Worm (Caenorhabditis elegans) whole organism, midembryonic: ENCODE data around the gene R08E3.3.

ENCODE experiments used
- T22C8.4 ChIP-seq: fragments of 200-800 bp; sonication (Bioruptor generic); IDR thresholded peaks from 2 replicates; pipeline ENCODE4 v1.3.6; 2022; ENCODE audit warnings: missing genetic modification characterization, missing compliant biosample characterization
- cog-1 ChIP-seq: sonication (generic microtip); optimal IDR thresholded peaks from 2 replicates; lab custom pipeline; 2016; ENCODE audit warnings: missing genetic modification characterization, missing compliant biosample characterization
- flt-1 ChIP-seq: fragments of 200-800 bp; sonication (Bioruptor generic); IDR thresholded peaks from 2 replicates; pipeline ENCODE4 v1.3.6; 2022; ENCODE audit warnings: missing genetic modification characterization, missing compliant biosample characterization
- klf-2 ChIP-seq: fragments of 200-800 bp; sonication (Bioruptor generic); conservative IDR thresholded peaks from 2 replicates; pipeline ENCODE4 v1.3.6; 2022; ENCODE audit warnings: missing genetic modification reagents, missing genetic modification characterization, missing compliant biosample characterization
- med-1 ChIP-seq: sonication (generic microtip); optimal IDR thresholded peaks from 2 replicates; lab custom pipeline; 2017; ENCODE audit warnings: missing genetic modification characterization, mild to moderate bottlenecking, missing compliant biosample characterization, antibody characterized with exemption, missing genetic modification reagents; ENCODE audit not compliant: insufficient read depth
- ref-1 ChIP-seq: fragments of 200-800 bp; sonication (Bioruptor generic); conservative IDR thresholded peaks from 2 replicates; pipeline ENCODE4 v1.3.6; 2022; ENCODE audit warnings: missing genetic modification reagents, missing genetic modification characterization, missing compliant biosample characterization
- tab-1 ChIP-seq: fragments of 200-800 bp; sonication (Bioruptor generic); IDR thresholded peaks from 2 replicates; pipeline ENCODE4 v1.3.6; 2022; ENCODE audit warnings: missing genetic modification characterization, missing compliant biosample characterization
- ztf-23 ChIP-seq: fragments of 200-800 bp; sonication (Bioruptor generic); IDR thresholded peaks from 2 replicates; pipeline ENCODE4 v1.3.6; 2022; ENCODE audit warnings: missing genetic modification reagents, missing genetic modification characterization, missing compliant biosample characterization
- ztf-29 ChIP-seq: fragments of 200-800 bp; sonication (Bioruptor generic); IDR thresholded peaks from 2 replicates; pipeline ENCODE4 v1.3.6; 2022; ENCODE audit warnings: missing genetic modification reagents, missing genetic modification characterization, missing compliant biosample characterization

The R08E3.3 gene

ce11 chrX:4818252-4818651 is at the start of gene R08E3.3:
Gene R08E3.3, plus strand, starts transcription at chrX:4818593.
- no peak for TF ChIP-seq cog-1 (tag; lab: Kevin White, UChicago)
- TF ChIP-seq ztf-23 (GFP tag; lab: Robert Waterston, UW): peak; percentile 46; the same call in 1 of the 2 replicates
- no peak for TF ChIP-seq med-1 (GFP tag; lab: Kevin White, UChicago)

- TF ChIP-seq klf-2 (no peak), ztf-29 (no peak), flt-1 (GFP tag; lab: Robert Waterston, UW) (no peak), ref-1 (GFP tag; lab: Robert Waterston, UW) (no peak), med-1 (GFP tag; lab: Kevin White, UChicago) (no peak), ztf-23 (GFP tag; lab: Robert Waterston, UW) (no peak), cog-1 (tag; lab: Kevin White, UChicago) (no peak), tab-1 (GFP tag; lab: Robert Waterston, UW) (no peak), T22C8.4 (GFP tag; lab: Robert Waterston, UW) (no peak)
These were observed 48.5 kb upstream of the R08E3.3 start, which contains the start of gene npr-1 for ce11 chrX:4769885-4770284. Gene npr-1, minus strand, starts transcription at chrX:4769985.

ce11 chrX:4782197-4782596 is 36.2 kb upstream of the R08E3.3 start, which contains the start of gene hum-10:
Gene hum-10, minus strand, starts transcription at chrX:4782297.
- TF ChIP-seq ztf-23 (GFP tag; lab: Robert Waterston, UW) (no peak), flt-1 (GFP tag; lab: Robert Waterston, UW) (no peak), ztf-29 (no peak), ref-1 (GFP tag; lab: Robert Waterston, UW) (no peak), cog-1 (tag; lab: Kevin White, UChicago) (no peak), med-1 (GFP tag; lab: Kevin White, UChicago) (no peak)

- TF ChIP-seq ref-1 (GFP tag; lab: Robert Waterston, UW): no peak
- no peak for TF ChIP-seq tab-1 (GFP tag; lab: Robert Waterston, UW)
- no peak for TF ChIP-seq ztf-29
- TF ChIP-seq cog-1 (tag; lab: Kevin White, UChicago): no peak
- no peak for TF ChIP-seq flt-1 (GFP tag; lab: Robert Waterston, UW)
- no peak for TF ChIP-seq ztf-23 (GFP tag; lab: Robert Waterston, UW)
- no peak for TF ChIP-seq klf-2
- no peak for TF ChIP-seq med-1 (GFP tag; lab: Kevin White, UChicago)
- no peak for TF ChIP-seq T22C8.4 (GFP tag; lab: Robert Waterston, UW)
These were observed 35.1 kb upstream of the R08E3.3 start, which contains the start of gene F43C9.2 for ce11 chrX:4783117-4783775. Gene F43C9.2, plus strand, starts transcription at chrX:4783613.

- TF ChIP-seq med-1 (GFP tag; lab: Kevin White, UChicago) (no peak), tab-1 (GFP tag; lab: Robert Waterston, UW) (no peak), flt-1 (GFP tag; lab: Robert Waterston, UW) (no peak), ztf-29 (no peak), cog-1 (tag; lab: Kevin White, UChicago) (no peak), T22C8.4 (GFP tag; lab: Robert Waterston, UW) (no peak), klf-2 (no peak), ref-1 (GFP tag; lab: Robert Waterston, UW) (no peak), ztf-23 (GFP tag; lab: Robert Waterston, UW) (no peak)
These were observed 33.6 kb upstream of the R08E3.3 start for ce11 chrX:4784776-4785175.

- TF ChIP-seq med-1 (GFP tag; lab: Kevin White, UChicago): no peak
- TF ChIP-seq klf-2: no peak
- TF ChIP-seq T22C8.4 (GFP tag; lab: Robert Waterston, UW): no peak
- TF ChIP-seq ztf-23 (GFP tag; lab: Robert Waterston, UW): no peak
- TF ChIP-seq flt-1 (GFP tag; lab: Robert Waterston, UW): no peak
- TF ChIP-seq ztf-29: no peak
- no peak for TF ChIP-seq ref-1 (GFP tag; lab: Robert Waterston, UW)
- TF ChIP-seq tab-1 (GFP tag; lab: Robert Waterston, UW): no peak
- TF ChIP-seq cog-1 (tag; lab: Kevin White, UChicago): no peak
These were observed 30.9 kb upstream of the R08E3.3 start for ce11 chrX:4787525-4787924.

ce11 chrX:4788958-4789357 is 29.4 kb upstream of the R08E3.3 start:
- TF ChIP-seq klf-2: 0 out of 2 replicates have a peak, but pooled peaks have one; percentile 45
- peak; percentile 38; the same call in 1 of the 2 replicates for TF ChIP-seq ref-1 (GFP tag; lab: Robert Waterston, UW)
- TF ChIP-seq med-1 (GFP tag; lab: Kevin White, UChicago): peak; percentile 7
- TF ChIP-seq ztf-29: peak; percentile 65
- TF ChIP-seq tab-1 (GFP tag; lab: Robert Waterston, UW): peak; percentile 83
- TF ChIP-seq ztf-23 (GFP tag; lab: Robert Waterston, UW): peak; percentile 65; the same call in 1 of the 2 replicates
- TF ChIP-seq T22C8.4 (GFP tag; lab: Robert Waterston, UW): peak; percentile 63
- no peak for TF ChIP-seq cog-1 (tag; lab: Kevin White, UChicago)
- peak; percentile 91 for TF ChIP-seq flt-1 (GFP tag; lab: Robert Waterston, UW)

- TF ChIP-seq cog-1 (tag; lab: Kevin White, UChicago): no peak
- TF ChIP-seq T22C8.4 (GFP tag; lab: Robert Waterston, UW): no peak
- TF ChIP-seq flt-1 (GFP tag; lab: Robert Waterston, UW): no peak
- no peak for TF ChIP-seq med-1 (GFP tag; lab: Kevin White, UChicago)
- TF ChIP-seq ztf-29: no peak
- no peak for TF ChIP-seq ztf-23 (GFP tag; lab: Robert Waterston, UW)
- TF ChIP-seq klf-2: no peak
- TF ChIP-seq ref-1 (GFP tag; lab: Robert Waterston, UW): no peak
- TF ChIP-seq tab-1 (GFP tag; lab: Robert Waterston, UW): no peak
These were observed 27.8 kb upstream of the R08E3.3 start for ce11 chrX:4790614-4791013.

ce11 chrX:4792979-4793378 is 25.4 kb upstream of the R08E3.3 start, which contains the start of gene F43C9.1:
Gene F43C9.1, plus strand, starts transcription at chrX:4793279.
- TF ChIP-seq T22C8.4 (GFP tag; lab: Robert Waterston, UW): no peak
- no peak for TF ChIP-seq ztf-23 (GFP tag; lab: Robert Waterston, UW)
